Fruit fly (Drosophila melanogaster) whole organism, wandering third instar larva: ENCODE measurements around the gene CG42833.

Experiments used
- CG9705 ChIP-seq: fragments of 200-800 bp; sonication (Bioruptor generic); optimal IDR thresholded peaks from 2 replicates; lab custom pipeline; 2018; ENCODE audit warnings: missing biosample characterization, mild to moderate bottlenecking, missing genetic modification characterization
- CrebA ChIP-seq: fragments of 200-800 bp; sonication (Bioruptor generic); optimal IDR thresholded peaks from 2 replicates; lab custom pipeline; 2016; ENCODE audit warnings: missing biosample characterization, mild to moderate bottlenecking, missing genetic modification characterization, borderline replicate concordance
- Dif ChIP-seq: fragments of 200-275, 200-300 bp; sonication (Bioruptor generic); optimal IDR thresholded peaks from 2 replicates; lab custom pipeline; 2018; ENCODE audit warnings: missing biosample characterization, missing genetic modification characterization; ENCODE audit not compliant: partially characterized antibody
- GATAd ChIP-seq: sonication (Bioruptor generic); optimal IDR thresholded peaks from 2 replicates; lab custom pipeline; 2016; ENCODE audit warnings: missing biosample characterization, missing genetic modification characterization
- HLH106 ChIP-seq: fragments of 200-800 bp; optimal IDR thresholded peaks from 3 replicates; lab custom pipeline; 2019; ENCODE audit warnings: missing biosample characterization, mild to moderate bottlenecking, missing genetic modification characterization, moderate library complexity
- Hr83 ChIP-seq: fragments of 200-300 bp; sonication (Bioruptor generic); optimal IDR thresholded peaks from 2 replicates; lab custom pipeline; 2016; ENCODE audit warnings: missing biosample characterization, mild to moderate bottlenecking, missing genetic modification characterization, moderate library complexity; ENCODE audit not compliant: poor library complexity, severe bottlenecking
- Jra ChIP-seq: sonication (Bioruptor generic); optimal IDR thresholded peaks from 2 replicates; lab custom pipeline; 2016; ENCODE audit warnings: missing biosample characterization, missing genetic modification characterization
- Mio ChIP-seq: sonication (Bioruptor generic); optimal IDR thresholded peaks from 2 replicates; lab custom pipeline; 2016; ENCODE audit warnings: missing biosample characterization, missing genetic modification characterization
- Myc ChIP-seq: fragments of >200 bp; optimal IDR thresholded peaks from 2 replicates; lab custom pipeline; 2017
- N ChIP-seq: fragments of >200 bp; optimal IDR thresholded peaks from 2 replicates; lab custom pipeline; 2018; ENCODE audit warnings: missing biosample characterization, missing external identifiers, missing genetic modification characterization
- Rel ChIP-seq, 2 experiments: fragments of 200-800 bp; sonication (Bioruptor generic) in 1 of 2; optimal IDR thresholded peaks; 2 replicates in 1 of 2; 3 replicates in 1 of 2; lab custom pipeline; 2016 to 2019; ENCODE audit warnings: mild to moderate bottlenecking in 2 of 2, missing biosample characterization in 2 of 2, missing genetic modification characterization in 2 of 2, moderate library complexity in 1 of 2
- Sp1 ChIP-seq: fragments of 200-800 bp; sonication (Bioruptor generic); optimal IDR thresholded peaks from 3 replicates; lab custom pipeline; 2019; ENCODE audit warnings: missing biosample characterization, mild to moderate bottlenecking, missing genetic modification characterization, moderate library complexity
- Vsx2 ChIP-seq: fragments of 200-300, 225-300 bp; sonication (Bioruptor generic); optimal IDR thresholded peaks from 2 replicates; lab custom pipeline; 2018; ENCODE audit warnings: missing biosample characterization, missing genetic modification characterization; ENCODE audit not compliant: partially characterized antibody
- br ChIP-seq: fragments of 200-800 bp; sonication (Bioruptor generic); optimal IDR thresholded peaks from 2 replicates; lab custom pipeline; 2016; ENCODE audit warnings: missing biosample characterization, missing genetic modification characterization
- brk ChIP-seq: fragments of 200-800 bp; sonication (Bioruptor generic); optimal IDR thresholded peaks from 2 replicates; lab custom pipeline; 2016; ENCODE audit warnings: missing biosample characterization, mild to moderate bottlenecking, missing genetic modification characterization
- dl ChIP-seq, 2 experiments: fragments of 175-275, 200-275 bp in 1 of 2; fragments of 200-275 bp in 1 of 2; sonication (Bioruptor generic); optimal IDR thresholded peaks; lab custom pipeline; 2018; ENCODE audit warnings: mild to moderate bottlenecking in 2 of 2, missing biosample characterization in 2 of 2, missing genetic modification characterization in 2 of 2, moderate library complexity in 2 of 2; ENCODE audit not compliant: partially characterized antibody in 2 of 2, insufficient read depth in 1 of 2
- ey ChIP-seq: fragments of 200-800 bp; sonication (Bioruptor generic); optimal IDR thresholded peaks from 2 replicates; lab custom pipeline; 2016; ENCODE audit warnings: missing biosample characterization, missing genetic modification characterization
- foxo ChIP-seq, 2 experiments: fragments of 200-800 bp; sonication (Bioruptor generic); optimal IDR thresholded peaks; 2 replicates in 1 of 2; 3 replicates in 1 of 2; lab custom pipeline; 2016 to 2017; ENCODE audit warnings: missing biosample characterization in 2 of 2, missing genetic modification characterization in 2 of 2
- fru ChIP-seq: fragments of 200-800 bp; sonication (Bioruptor generic); optimal IDR thresholded peaks from 3 replicates; lab custom pipeline; 2016; ENCODE audit warnings: missing biosample characterization, mild to moderate bottlenecking, missing genetic modification characterization
- h ChIP-seq: fragments of 200-800 bp; sonication (Bioruptor generic); optimal IDR thresholded peaks from 3 replicates; lab custom pipeline; 2016; ENCODE audit warnings: missing biosample characterization, mild to moderate bottlenecking, missing genetic modification characterization
- jim ChIP-seq: fragments of 175-275, 200-325 bp; sonication (Bioruptor generic); optimal IDR thresholded peaks from 2 replicates; lab custom pipeline; 2016; ENCODE audit warnings: missing biosample characterization, mild to moderate bottlenecking, missing genetic modification characterization
- lola ChIP-seq: fragments of >200 bp; optimal IDR thresholded peaks from 2 replicates; lab custom pipeline; 2017; ENCODE audit warnings: missing biosample characterization, missing genetic modification characterization
- psq ChIP-seq: fragments of 200-800 bp; sonication (Bioruptor generic); optimal IDR thresholded peaks from 3 replicates; lab custom pipeline; 2017; ENCODE audit warnings: missing biosample characterization, mild to moderate bottlenecking, missing genetic modification characterization, moderate library complexity
- rgr ChIP-seq: fragments of 200-800 bp; sonication (Bioruptor generic); optimal IDR thresholded peaks from 3 replicates; lab custom pipeline; 2016; ENCODE audit warnings: missing biosample characterization, mild to moderate bottlenecking, missing genetic modification characterization
- sage ChIP-seq: fragments of 200-800 bp; sonication (Bioruptor generic); optimal IDR thresholded peaks from 2 replicates; lab custom pipeline; 2016; ENCODE audit warnings: missing biosample characterization, mild to moderate bottlenecking, missing genetic modification characterization
- sv ChIP-seq: fragments of 200-800 bp; sonication (Bioruptor generic); optimal IDR thresholded peaks from 3 replicates; lab custom pipeline; 2016; ENCODE audit warnings: missing biosample characterization, missing genetic modification characterization
- tai ChIP-seq: sonication (Bioruptor generic); optimal IDR thresholded peaks from 2 replicates; lab custom pipeline; 2016; ENCODE audit warnings: missing biosample characterization, missing genetic modification characterization
- usp ChIP-seq: fragments of >200 bp; optimal IDR thresholded peaks from 2 replicates; lab custom pipeline; 2017; ENCODE audit warnings: missing biosample characterization, missing genetic modification characterization
- woc ChIP-seq: sonication (Bioruptor generic); optimal IDR thresholded peaks from 2 replicates; lab custom pipeline; 2016; ENCODE audit warnings: missing biosample characterization, mild to moderate bottlenecking, missing genetic modification characterization

CG42833 gene

DNA sequence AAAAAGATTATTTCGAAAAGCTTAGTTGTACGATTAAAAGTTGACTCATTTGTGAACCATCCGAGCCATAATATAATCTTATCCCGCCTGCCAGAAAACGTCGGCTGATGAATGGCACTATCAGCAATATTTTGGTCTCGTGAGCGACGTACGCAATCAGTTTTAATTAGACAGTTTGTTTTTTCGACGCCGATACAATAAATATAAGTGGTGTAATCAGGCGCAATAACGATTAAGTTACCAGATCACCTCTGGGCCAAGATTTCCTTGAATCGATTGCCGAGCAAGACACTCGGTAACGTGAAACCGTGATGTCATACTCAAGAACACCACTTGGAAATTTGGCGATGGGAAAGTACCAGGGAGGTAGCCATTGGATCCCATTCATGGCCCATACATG is 9.2 kb downstream of the CG42833 start:
- no peak for TF ChIP-seq Rel (GFP tag; optimal IDR thresholded peaks at IDR 0.05; lab: Kevin White, UChicago)
- peak; percentile 73 for TF ChIP-seq Rel (tag; optimal IDR thresholded peaks at IDR 0.05; lab: Kevin White, UChicago)
- TF ChIP-seq Mio (GFP tag; lab: Kevin White, UChicago) = no peak
- TF ChIP-seq usp = no peak
- TF ChIP-seq h (GFP tag; lab: Kevin White, UChicago) = peak; percentile 64
- TF ChIP-seq CG9705 (GFP tag; lab: Kevin White, UChicago) = no peak
- TF ChIP-seq rgr (GFP tag; lab: Kevin White, UChicago) = no peak
- no peak for TF ChIP-seq br (GFP tag; lab: Kevin White, UChicago)
- no peak for TF ChIP-seq Vsx2 (GFP tag; lab: Kevin White, UChicago)
- no peak for TF ChIP-seq N (GFP tag; lab: Kevin White, UChicago)
- TF ChIP-seq ey (GFP tag; lab: Kevin White, UChicago) = no peak
- TF ChIP-seq, all 38 proteins: peak for 2

DNA sequence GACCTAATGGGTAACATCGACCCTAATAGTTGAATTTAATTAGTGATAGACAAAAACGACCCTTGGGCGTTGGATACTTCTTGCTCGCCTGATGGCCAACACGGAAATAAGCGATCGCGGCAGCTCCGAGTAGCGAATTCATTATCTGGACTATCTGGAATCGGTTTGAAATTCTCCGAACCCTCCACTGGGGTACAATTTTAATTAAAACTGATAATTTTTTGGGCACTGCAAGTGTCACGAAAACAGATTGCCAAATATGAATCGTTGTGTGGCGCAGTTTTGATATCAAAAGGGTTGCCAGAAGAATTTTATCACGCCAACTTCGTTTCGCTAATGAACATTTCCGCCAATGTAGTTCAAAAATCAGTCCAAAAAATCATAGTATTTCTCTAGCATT is 10.0 kb downstream of the CG42833 start:
- no peak for TF ChIP-seq ey (GFP tag; lab: Kevin White, UChicago)
- no peak for TF ChIP-seq Dif (GFP tag; lab: Kevin White, UChicago)
- TF ChIP-seq foxo (GFP tag; optimal IDR thresholded peaks at IDR 0.05; lab: Kevin White, UChicago) = no peak
- TF ChIP-seq, all 38 proteins: peak for 0

DNA sequence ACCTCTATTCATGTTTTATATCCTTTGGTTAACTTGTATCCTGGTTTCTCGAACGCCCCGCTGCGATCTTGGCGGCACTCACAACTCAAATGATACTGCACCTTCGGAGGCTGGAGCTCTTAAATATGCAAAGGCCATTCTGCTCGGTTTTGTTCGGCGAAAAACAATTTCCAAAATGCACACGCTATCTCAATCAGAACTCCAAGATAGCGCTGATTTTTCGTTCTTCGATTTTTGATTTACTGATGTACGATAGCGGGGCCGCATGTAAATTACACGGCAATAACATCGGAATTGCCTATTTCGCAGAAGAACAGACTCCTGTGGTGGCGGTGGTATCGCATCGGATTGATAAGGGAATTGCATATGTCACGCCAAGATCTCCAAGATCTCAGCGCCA is 12.1 kb downstream of the CG42833 start, which contains the start of gene CG7017:
Gene CG7017 (minus strand): TSS at position 101 of the 400 bp plus-strand sequence.
- TF ChIP-seq h (GFP tag; lab: Kevin White, UChicago) (no peak), sage (GFP tag; lab: Kevin White, UChicago) (no peak), CG9705 (GFP tag; lab: Kevin White, UChicago) (no peak), usp (no peak), Hr83 (GFP tag; lab: Kevin White, UChicago) (no peak), Mio (GFP tag; lab: Kevin White, UChicago) (no peak), Myc (lab: Kevin White, UChicago) (no peak), GATAd (no peak), foxo (GFP tag; optimal IDR thresholded peaks at IDR 0.05; lab: Kevin White, UChicago) (no peak), Vsx2 (GFP tag; lab: Kevin White, UChicago) (no peak), br (GFP tag; lab: Kevin White, UChicago) (no peak), woc (GFP tag; lab: Kevin White, UChicago) (no peak), Sp1 (no peak), HLH106 (tag; lab: Kevin White, UChicago) (no peak), lola (GFP tag; lab: Kevin White, UChicago) (no peak), sv (GFP tag; lab: Kevin White, UChicago) (no peak)
- TF ChIP-seq, all 38 proteins: peak for 0

DNA sequence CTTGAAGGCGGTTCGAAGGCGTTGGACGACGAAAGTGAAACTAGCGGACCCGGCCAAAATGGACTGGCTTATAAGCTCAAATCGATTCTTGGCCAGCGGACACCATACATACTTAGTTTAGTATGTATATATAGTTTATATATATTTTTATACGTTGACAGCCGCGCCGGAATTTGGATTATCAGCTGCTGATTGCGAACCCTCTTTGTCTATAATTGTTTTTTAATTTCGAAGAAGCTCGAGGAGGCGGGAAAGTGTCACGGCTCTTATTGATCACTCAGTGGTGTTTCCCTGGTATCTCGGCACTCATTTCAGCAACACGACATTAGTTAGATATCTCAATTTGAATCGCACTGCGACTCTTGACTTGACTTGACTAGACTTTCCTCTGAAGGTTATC is 20.5 kb downstream of the CG42833 start, which contains the start of gene CG6933:
Gene CG6933 (minus strand): TSS at position 47 of the 400 bp plus-strand sequence.
- TF ChIP-seq N (GFP tag; lab: Kevin White, UChicago) (no peak), brk (no peak), CG9705 (GFP tag; lab: Kevin White, UChicago) (no peak), GATAd (no peak), Sp1 (no peak), Rel (GFP tag; optimal IDR thresholded peaks at IDR 0.05; lab: Kevin White, UChicago) (no peak), Rel (tag; optimal IDR thresholded peaks at IDR 0.05; lab: Kevin White, UChicago) (no peak), Jra (GFP tag; lab: Kevin White, UChicago) (no peak), psq (GFP tag; lab: Kevin White, UChicago) (no peak), HLH106 (tag; lab: Kevin White, UChicago) (no peak), h (GFP tag; lab: Kevin White, UChicago) (no peak), woc (GFP tag; lab: Kevin White, UChicago) (no peak), CrebA (GFP tag; lab: Kevin White, UChicago) (no peak), fru (GFP tag; lab: Kevin White, UChicago) (no peak), sage (GFP tag; lab: Kevin White, UChicago) (no peak), jim (no peak), tai (no peak), rgr (GFP tag; lab: Kevin White, UChicago) (no peak), dl (GFP tag; optimal IDR thresholded peaks at IDR 0.05; lab: Kevin White, UChicago; ENCODE audit: insufficient read depth in 1 of 2, partially characterized antibody in 2 of 2) (no peak), Vsx2 (GFP tag; lab: Kevin White, UChicago) (no peak), sv (GFP tag; lab: Kevin White, UChicago) (no peak)
